Worm (Caenorhabditis elegans): ENCODE results near the gene srb-16.

srb-16 gene

DNA sequence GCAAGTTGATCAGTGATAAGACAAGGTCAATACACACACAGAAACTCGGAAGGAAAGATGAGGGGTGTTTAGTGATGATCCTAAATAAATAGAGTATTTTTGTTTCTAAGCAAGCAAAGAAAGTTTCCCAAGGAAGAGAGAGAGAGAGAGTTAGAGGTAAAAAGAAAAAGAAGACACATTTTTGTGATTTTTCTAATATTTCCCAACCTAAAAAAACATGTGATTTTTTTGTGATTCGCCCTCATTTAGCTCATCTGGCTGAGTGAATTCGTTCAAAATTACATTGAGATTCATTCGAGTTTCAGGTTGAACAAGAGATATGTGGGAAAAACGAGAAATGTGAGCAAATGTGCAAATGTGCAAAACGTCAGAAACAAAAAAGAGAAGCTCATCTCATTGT lies at the start of gene srb-16:
Gene srb-16 (minus strand): TSS at position 101 of the 400 bp plus-strand sequence.
- TF ChIP-seq ztf-23 (GFP tag; IDR thresholded peaks at IDR 0.05) = no peak
- no peak for TF ChIP-seq med-1 (GFP tag; optimal IDR thresholded peaks at IDR 0.05; ENCODE audit: insufficient read depth)
- TF ChIP-seq tab-1 (GFP tag; IDR thresholded peaks at IDR 0.05) = no peak
- TF ChIP-seq cog-1 (tag; optimal IDR thresholded peaks at IDR 0.05) = no peak
- TF ChIP-seq flt-1 (GFP tag; IDR thresholded peaks at IDR 0.05) = no peak
- no peak for TF ChIP-seq klf-2 (GFP tag; conservative IDR thresholded peaks at IDR 0.05)
- TF ChIP-seq ref-1 (GFP tag; conservative IDR thresholded peaks at IDR 0.05) = no peak
- no peak for TF ChIP-seq T22C8.4 (GFP tag; IDR thresholded peaks at IDR 0.05)
- TF ChIP-seq ztf-29 (GFP tag; IDR thresholded peaks at IDR 0.05) = no peak

DNA sequence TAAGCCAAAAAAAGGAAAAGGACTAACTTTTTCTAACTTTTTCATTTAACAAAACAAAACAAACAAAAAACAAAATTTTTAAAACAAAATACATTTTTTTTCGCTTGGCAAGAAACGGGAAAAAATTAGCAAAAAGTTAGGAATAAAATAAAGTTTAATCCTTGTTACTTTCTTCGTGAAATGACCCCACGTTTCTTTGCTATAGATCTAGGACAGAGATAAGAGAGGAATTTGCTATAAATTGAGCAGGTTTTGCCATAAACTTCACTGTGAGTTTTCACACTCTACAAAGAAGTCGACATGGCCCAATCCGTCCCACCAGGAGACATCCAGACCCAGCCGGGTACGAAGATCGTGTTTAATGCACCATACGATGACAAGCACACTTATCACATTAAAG lies 48.8 kb upstream of the srb-16 start, which contains the start of gene msp-50:
Gene msp-50 (plus strand): TSS at position 301 of the 400 bp plus-strand sequence.
- TF ChIP-seq klf-2 (GFP tag; conservative IDR thresholded peaks at IDR 0.05) (no peak), ztf-29 (GFP tag; IDR thresholded peaks at IDR 0.05) (no peak), med-1 (GFP tag; optimal IDR thresholded peaks at IDR 0.05; ENCODE audit: insufficient read depth) (no peak), flt-1 (GFP tag; IDR thresholded peaks at IDR 0.05) (no peak), T22C8.4 (GFP tag; IDR thresholded peaks at IDR 0.05) (no peak), ref-1 (GFP tag; conservative IDR thresholded peaks at IDR 0.05) (no peak), tab-1 (GFP tag; IDR thresholded peaks at IDR 0.05) (no peak), ztf-23 (GFP tag; IDR thresholded peaks at IDR 0.05) (no peak), cog-1 (tag; optimal IDR thresholded peaks at IDR 0.05) (no peak)

- TF ChIP-seq tab-1 (GFP tag; IDR thresholded peaks at IDR 0.05) (no peak), flt-1 (GFP tag; IDR thresholded peaks at IDR 0.05) (no peak), cog-1 (tag; optimal IDR thresholded peaks at IDR 0.05) (no peak), ztf-29 (GFP tag; IDR thresholded peaks at IDR 0.05) (no peak)
These were observed 44.8 kb upstream of the srb-16 start, which contains the start of gene C34F11.5 for ce11 chrII:5195504-5195903. Gene C34F11.5 (plus strand): TSS chrII:5195804.

DNA sequence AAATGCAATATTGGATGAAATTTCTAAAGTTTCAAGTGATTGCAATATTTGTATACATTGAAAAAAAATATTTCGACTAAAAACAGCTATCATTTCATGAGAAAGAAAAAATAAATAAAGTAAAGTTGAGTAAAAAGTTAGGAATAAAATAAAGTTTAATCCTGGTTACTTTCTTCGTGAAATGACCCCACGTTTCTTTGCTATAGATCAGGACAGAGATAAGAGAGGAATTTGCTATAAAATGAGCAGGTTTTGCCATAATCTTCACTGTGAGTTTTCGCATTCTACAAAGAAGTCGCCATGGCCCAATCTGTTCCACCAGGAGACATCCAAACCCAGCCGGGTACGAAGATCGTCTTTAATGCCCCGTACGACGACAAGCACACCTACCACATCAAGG lies 43.3 kb upstream of the srb-16 start, which contains the start of gene msp-49:
Gene msp-49 (plus strand): TSS at position 301 of the 400 bp plus-strand sequence.
- TF ChIP-seq med-1 (GFP tag; optimal IDR thresholded peaks at IDR 0.05; ENCODE audit: insufficient read depth) (no peak), T22C8.4 (GFP tag; IDR thresholded peaks at IDR 0.05) (no peak), ref-1 (GFP tag; conservative IDR thresholded peaks at IDR 0.05) (no peak)

DNA sequence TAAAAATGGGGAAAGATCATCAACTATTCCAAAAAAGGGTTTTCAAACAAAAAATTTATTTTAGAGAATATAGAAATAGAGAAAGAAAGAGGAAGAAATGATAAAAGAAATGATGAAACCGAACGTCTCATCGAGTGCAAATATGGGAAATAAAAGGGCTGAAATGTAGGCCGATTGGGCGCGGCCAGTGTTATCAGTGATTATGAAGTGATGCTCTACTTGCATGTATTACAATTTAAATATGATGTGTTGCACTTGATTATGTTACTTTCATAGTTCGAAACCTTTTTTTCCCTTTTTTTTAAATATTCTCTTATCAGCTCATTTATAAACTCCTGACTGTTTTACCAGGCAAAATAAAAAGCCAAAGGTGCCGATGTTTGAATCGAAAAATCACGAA lies 41.0 kb upstream of the srb-16 start:
- TF ChIP-seq T22C8.4 (GFP tag; IDR thresholded peaks at IDR 0.05) = no peak
- no peak for TF ChIP-seq med-1 (GFP tag; optimal IDR thresholded peaks at IDR 0.05; ENCODE audit: insufficient read depth)
- TF ChIP-seq ztf-23 (GFP tag; IDR thresholded peaks at IDR 0.05) = no peak
- no peak for TF ChIP-seq flt-1 (GFP tag; IDR thresholded peaks at IDR 0.05)
- TF ChIP-seq ztf-29 (GFP tag; IDR thresholded peaks at IDR 0.05) = no peak
- TF ChIP-seq ref-1 (GFP tag; conservative IDR thresholded peaks at IDR 0.05) = no peak

DNA sequence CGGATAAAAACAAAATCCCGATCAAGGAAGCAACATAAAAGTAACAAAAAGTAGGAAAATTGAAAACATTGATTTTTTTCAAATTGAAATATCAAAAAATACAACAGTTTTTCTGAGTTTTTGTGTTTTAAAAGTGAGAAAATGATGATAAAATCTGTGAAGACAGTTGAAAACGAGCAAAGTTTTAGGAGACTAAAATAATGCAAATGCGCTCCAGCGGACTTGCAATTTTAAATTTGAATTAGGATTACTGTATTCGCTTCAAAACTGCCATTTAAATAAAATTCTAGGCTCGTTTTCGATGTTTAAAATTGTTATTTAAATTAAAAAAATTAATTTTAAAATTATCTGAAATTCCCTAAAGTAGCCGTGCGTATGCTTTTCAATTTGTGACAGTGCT lies 37.2 kb upstream of the srb-16 start:
- TF ChIP-seq ztf-29 (GFP tag; IDR thresholded peaks at IDR 0.05) (no peak), tab-1 (GFP tag; IDR thresholded peaks at IDR 0.05) (no peak), cog-1 (tag; optimal IDR thresholded peaks at IDR 0.05) (no peak), T22C8.4 (GFP tag; IDR thresholded peaks at IDR 0.05) (no peak), med-1 (GFP tag; optimal IDR thresholded peaks at IDR 0.05; ENCODE audit: insufficient read depth) (no peak), klf-2 (GFP tag; conservative IDR thresholded peaks at IDR 0.05) (no peak), ztf-23 (GFP tag; IDR thresholded peaks at IDR 0.05) (no peak), flt-1 (GFP tag; IDR thresholded peaks at IDR 0.05) (no peak), ref-1 (GFP tag; conservative IDR thresholded peaks at IDR 0.05) (no peak)

ce11 chrII:5187469-5187868 lies 36.7 kb upstream of the srb-16 start, which contains the start of gene crh-2:
Gene crh-2 (minus strand): TSS chrII:5187569.
- TF ChIP-seq ref-1 (GFP tag; conservative IDR thresholded peaks at IDR 0.05) (no peak), ztf-29 (GFP tag; IDR thresholded peaks at IDR 0.05) (no peak), klf-2 (GFP tag; conservative IDR thresholded peaks at IDR 0.05) (no peak), flt-1 (GFP tag; IDR thresholded peaks at IDR 0.05) (no peak), med-1 (GFP tag; optimal IDR thresholded peaks at IDR 0.05; ENCODE audit: insufficient read depth) (no peak), T22C8.4 (GFP tag; IDR thresholded peaks at IDR 0.05) (no peak), tab-1 (GFP tag; IDR thresholded peaks at IDR 0.05) (no peak), ztf-23 (GFP tag; IDR thresholded peaks at IDR 0.05) (no peak), cog-1 (tag; optimal IDR thresholded peaks at IDR 0.05) (no peak)

DNA sequence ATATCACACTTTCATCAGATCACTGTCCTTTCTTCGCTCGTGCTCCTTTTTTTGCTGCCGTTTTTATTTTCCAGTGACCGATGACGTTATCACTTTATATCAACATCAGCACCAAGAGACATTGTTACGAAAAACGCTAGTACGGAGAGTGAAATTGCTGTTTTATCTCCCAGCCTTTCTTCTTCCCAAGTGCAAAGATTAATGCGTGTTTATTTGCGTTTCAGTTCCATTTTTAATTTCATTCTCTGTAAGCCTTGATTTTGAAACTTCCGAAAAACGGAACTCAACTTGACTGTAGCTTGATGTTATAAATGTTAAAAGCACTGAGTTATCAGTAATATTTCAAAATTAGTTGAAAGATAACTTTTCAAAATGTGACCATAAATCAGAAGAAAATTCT lies 36.1 kb upstream of the srb-16 start:
- TF ChIP-seq tab-1 (GFP tag; IDR thresholded peaks at IDR 0.05) = no peak
- TF ChIP-seq cog-1 (tag; optimal IDR thresholded peaks at IDR 0.05) = no peak
- no peak for TF ChIP-seq T22C8.4 (GFP tag; IDR thresholded peaks at IDR 0.05)

DNA sequence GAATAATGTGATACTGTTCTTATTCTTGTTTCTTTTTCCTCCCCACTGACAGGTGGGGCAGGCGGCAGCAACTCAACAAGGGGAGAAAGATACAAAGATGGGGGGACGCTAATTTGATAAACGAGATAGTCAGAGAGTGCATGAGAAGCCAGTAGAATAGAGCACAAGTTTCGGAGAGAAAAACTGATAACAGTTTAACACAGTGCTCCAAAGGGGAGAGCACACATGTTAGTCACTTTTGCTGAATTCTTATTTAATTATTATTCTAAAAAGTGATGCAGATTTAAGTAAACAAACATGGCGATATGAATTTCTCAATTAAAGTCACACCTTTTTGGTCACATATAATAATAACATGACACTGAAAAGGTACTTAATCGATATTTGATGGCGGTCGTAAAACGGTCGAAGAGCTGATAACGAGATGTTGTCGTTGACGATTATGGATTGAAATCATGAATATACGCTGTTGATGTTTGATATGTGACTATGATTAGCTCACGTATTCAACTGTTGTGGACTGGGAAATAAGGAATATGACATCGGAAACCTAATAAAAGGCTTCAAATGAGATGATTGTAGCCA lies 35.3 kb upstream of the srb-16 start:
- TF ChIP-seq cog-1 (tag; optimal IDR thresholded peaks at IDR 0.05) = no peak
- TF ChIP-seq ztf-23 (GFP tag; IDR thresholded peaks at IDR 0.05) = no peak
- TF ChIP-seq flt-1 (GFP tag; IDR thresholded peaks at IDR 0.05) = no peak
- no peak for TF ChIP-seq ref-1 (GFP tag; conservative IDR thresholded peaks at IDR 0.05)
- no peak for TF ChIP-seq T22C8.4 (GFP tag; IDR thresholded peaks at IDR 0.05)

ce11 chrII:5184661-5185545 lies 34.2 kb upstream of the srb-16 start:
- TF ChIP-seq cog-1 (tag; optimal IDR thresholded peaks at IDR 0.05) (no peak), ztf-23 (GFP tag; IDR thresholded peaks at IDR 0.05) (no peak), tab-1 (GFP tag; IDR thresholded peaks at IDR 0.05) (no peak), flt-1 (GFP tag; IDR thresholded peaks at IDR 0.05) (no peak), med-1 (GFP tag; optimal IDR thresholded peaks at IDR 0.05; ENCODE audit: insufficient read depth) (no peak), ref-1 (GFP tag; conservative IDR thresholded peaks at IDR 0.05) (no peak), klf-2 (GFP tag; conservative IDR thresholded peaks at IDR 0.05) (no peak), ztf-29 (GFP tag; IDR thresholded peaks at IDR 0.05) (no peak), T22C8.4 (GFP tag; IDR thresholded peaks at IDR 0.05) (no peak)
